Fruit fly (Drosophila melanogaster) whole organism, prepupa: ENCODE results near the gene CG17751.

ENCODE experiments used
- Blimp-1 ChIP-seq: fragments of 200-800 bp; sonication (Bioruptor generic); optimal IDR thresholded peaks from 3 replicates; lab custom pipeline; 2017; ENCODE audit warnings: missing biosample characterization, missing genetic modification characterization, mild to moderate bottlenecking, moderate library complexity, missing genetic modification reagents
- CG10631 ChIP-seq: fragments of 200-800 bp; sonication (Bioruptor generic); optimal IDR thresholded peaks from 2 replicates; lab custom pipeline; 2016; ENCODE audit warnings: missing biosample characterization, missing genetic modification characterization
- CG10669 ChIP-seq: fragments of 200-800 bp; sonication (Bioruptor generic); optimal IDR thresholded peaks from 3 replicates; lab custom pipeline; 2018; ENCODE audit warnings: missing biosample characterization, mild to moderate bottlenecking, missing genetic modification characterization, moderate library complexity
- CG11294 ChIP-seq: fragments of 200-800 bp; sonication (Bioruptor generic); IDR thresholded peaks from 2 replicates; pipeline ENCODE4 v1.3.6; 2022; ENCODE audit warnings: missing biosample characterization, missing genetic modification characterization
- CG11902 ChIP-seq: fragments of 200-800 bp; sonication (Bioruptor generic); optimal IDR thresholded peaks from 3 replicates; lab custom pipeline; 2016; ENCODE audit warnings: missing biosample characterization, missing genetic modification characterization
- CG15336 ChIP-seq: fragments of 200-800 bp; sonication (Bioruptor generic); IDR thresholded peaks from 2 replicates; pipeline ENCODE4 v1.3.6; 2022; ENCODE audit warnings: missing biosample characterization, missing genetic modification characterization
- CG1621 ChIP-seq: fragments of 200-800 bp; sonication (Bioruptor generic); optimal IDR thresholded peaks from 3 replicates; lab custom pipeline; 2018; ENCODE audit warnings: missing biosample characterization, mild to moderate bottlenecking, missing genetic modification characterization
- CG3032 ChIP-seq: fragments of 200-800 bp; optimal IDR thresholded peaks from 2 replicates; lab custom pipeline; 2019; ENCODE audit warnings: missing biosample characterization, mild to moderate bottlenecking, missing genetic modification characterization, moderate library complexity
- CG32006 ChIP-seq: fragments of 200-800 bp; sonication (Bioruptor generic); optimal IDR thresholded peaks from 3 replicates; lab custom pipeline; 2017; ENCODE audit warnings: missing biosample characterization, mild to moderate bottlenecking, missing genetic modification characterization
- CG34406 ChIP-seq: fragments of 200-800 bp; sonication (Bioruptor generic); optimal IDR thresholded peaks from 3 replicates; lab custom pipeline; 2016; ENCODE audit warnings: missing biosample characterization, missing genetic modification characterization
- CG4318 ChIP-seq: fragments of 200-800 bp; sonication (Bioruptor generic); optimal IDR thresholded peaks from 3 replicates; lab custom pipeline; 2017; ENCODE audit warnings: missing biosample characterization, mild to moderate bottlenecking, missing genetic modification characterization
- CG6163 ChIP-seq: fragments of 200-800 bp; sonication (Bioruptor generic); IDR thresholded peaks from 3 replicates; pipeline ENCODE4 v1.3.6; 2022; ENCODE audit warnings: missing biosample characterization, missing genetic modification characterization
- CG6276 ChIP-seq: fragments of 200-800 bp; sonication (Bioruptor generic); optimal IDR thresholded peaks from 2 replicates; lab custom pipeline; 2017; ENCODE audit warnings: missing biosample characterization, mild to moderate bottlenecking, missing genetic modification characterization
- CG6808 ChIP-seq: fragments of 200-800 bp; sonication (Bioruptor generic); optimal IDR thresholded peaks from 3 replicates; lab custom pipeline; 2017; ENCODE audit warnings: missing biosample characterization, missing genetic modification characterization, mild to moderate bottlenecking, moderate library complexity, missing genetic modification reagents
- CG6854 ChIP-seq: fragments of 200-800 bp; sonication (Bioruptor generic); optimal IDR thresholded peaks from 2 replicates; lab custom pipeline; 2017; ENCODE audit warnings: missing biosample characterization, mild to moderate bottlenecking, missing genetic modification characterization
- CG9139 ChIP-seq: fragments of 200-800 bp; sonication (Bioruptor generic); optimal IDR thresholded peaks from 3 replicates; lab custom pipeline; 2017; ENCODE audit warnings: missing biosample characterization, mild to moderate bottlenecking, missing genetic modification characterization
- Eip75B ChIP-seq: fragments of 200-800 bp; sonication (Bioruptor generic); optimal IDR thresholded peaks from 3 replicates; lab custom pipeline; 2016; ENCODE audit warnings: missing biosample characterization, missing genetic modification characterization
- Eip78C ChIP-seq: fragments of 200-800 bp; sonication (Bioruptor generic); peaks from one replicate; lab custom pipeline; 2016; ENCODE audit warnings: missing biosample characterization, missing genetic modification characterization
- Eip93F ChIP-seq: fragments of 200-800 bp; sonication (Bioruptor generic); optimal IDR thresholded peaks from 2 replicates; lab custom pipeline; 2016; ENCODE audit warnings: missing biosample characterization, mild to moderate bottlenecking, missing genetic modification characterization
- Ets21C ChIP-seq: fragments of 200-800 bp; sonication (Bioruptor generic); optimal IDR thresholded peaks from 3 replicates; lab custom pipeline; 2016; ENCODE audit warnings: missing biosample characterization, missing genetic modification characterization
- Ets96B ChIP-seq: fragments of 200-800 bp; optimal IDR thresholded peaks from 2 replicates; lab custom pipeline; 2019; ENCODE audit warnings: missing biosample characterization, mild to moderate bottlenecking, missing genetic modification characterization, moderate library complexity
- Lpt ChIP-seq: fragments of 200-800 bp; sonication (Bioruptor generic); optimal IDR thresholded peaks from 3 replicates; lab custom pipeline; 2016; ENCODE audit warnings: missing biosample characterization, missing genetic modification characterization
- Met ChIP-seq: fragments of 200-800 bp; sonication (Bioruptor generic); optimal IDR thresholded peaks from 3 replicates; lab custom pipeline; 2016; ENCODE audit warnings: missing biosample characterization, missing genetic modification characterization
- Smox ChIP-seq: fragments of 200-800 bp; sonication (Bioruptor generic); optimal IDR thresholded peaks from 3 replicates; lab custom pipeline; 2016; ENCODE audit warnings: missing biosample characterization, missing genetic modification characterization
- Sox102F ChIP-seq: fragments of 200-800 bp; sonication (Bioruptor generic); optimal IDR thresholded peaks from 2 replicates; lab custom pipeline; 2016; ENCODE audit warnings: missing biosample characterization, mild to moderate bottlenecking, missing genetic modification characterization
- Sox14 ChIP-seq: fragments of 200-800 bp; sonication (Bioruptor generic); optimal IDR thresholded peaks from 3 replicates; lab custom pipeline; 2016; ENCODE audit warnings: missing biosample characterization, missing genetic modification characterization
- achi ChIP-seq: fragments of 200-800 bp; sonication (Bioruptor generic); optimal IDR thresholded peaks from 3 replicates; lab custom pipeline; 2016; ENCODE audit warnings: missing biosample characterization, missing genetic modification characterization
- acj6 ChIP-seq: fragments of 200-800 bp; sonication (Bioruptor generic); optimal IDR thresholded peaks from 3 replicates; lab custom pipeline; 2016; ENCODE audit warnings: missing biosample characterization, missing genetic modification characterization
- cyc ChIP-seq: fragments of 200-800 bp; sonication (Bioruptor generic); optimal IDR thresholded peaks from 3 replicates; lab custom pipeline; 2016; ENCODE audit warnings: missing biosample characterization, missing genetic modification characterization
- fd59A ChIP-seq: fragments of 200-800 bp; sonication (Bioruptor generic); optimal IDR thresholded peaks from 2 replicates; lab custom pipeline; 2017; ENCODE audit warnings: missing biosample characterization, mild to moderate bottlenecking, missing genetic modification characterization, missing genetic modification reagents
- fkh ChIP-seq: fragments of 200-800 bp; sonication (Bioruptor generic); optimal IDR thresholded peaks from 3 replicates; lab custom pipeline; 2017; ENCODE audit warnings: missing biosample characterization, mild to moderate bottlenecking, missing genetic modification characterization, moderate library complexity
- lz ChIP-seq: fragments of 200-800 bp; sonication (Bioruptor generic); optimal IDR thresholded peaks from 3 replicates; lab custom pipeline; 2016; ENCODE audit warnings: missing biosample characterization, missing genetic modification characterization
- net ChIP-seq: fragments of 200-800 bp; sonication (Bioruptor generic); optimal IDR thresholded peaks from 3 replicates; lab custom pipeline; 2016; ENCODE audit warnings: missing biosample characterization, missing genetic modification characterization
- pdm3 ChIP-seq: fragments of 200-800 bp; sonication (Bioruptor generic); optimal IDR thresholded peaks from 3 replicates; lab custom pipeline; 2016; ENCODE audit warnings: missing biosample characterization, missing genetic modification characterization
- salr ChIP-seq, 2 experiments: fragments of 200-800 bp; sonication (Bioruptor generic); optimal IDR thresholded peaks; 3 replicates each; lab custom pipeline; 2016 to 2018; ENCODE audit warnings: missing biosample characterization in 2 of 2, missing genetic modification characterization in 2 of 2, mild to moderate bottlenecking in 1 of 2
- spab ChIP-seq: fragments of 200-800 bp; sonication (Bioruptor generic); optimal IDR thresholded peaks from 2 replicates; lab custom pipeline; 2017; ENCODE audit warnings: missing biosample characterization, mild to moderate bottlenecking, missing genetic modification characterization, missing genetic modification reagents
- svp ChIP-seq: fragments of 200-800 bp; sonication (Bioruptor generic); peaks from one replicate; lab custom pipeline; 2016; ENCODE audit warnings: missing biosample characterization, missing genetic modification characterization

The CG17751 gene

DNA sequence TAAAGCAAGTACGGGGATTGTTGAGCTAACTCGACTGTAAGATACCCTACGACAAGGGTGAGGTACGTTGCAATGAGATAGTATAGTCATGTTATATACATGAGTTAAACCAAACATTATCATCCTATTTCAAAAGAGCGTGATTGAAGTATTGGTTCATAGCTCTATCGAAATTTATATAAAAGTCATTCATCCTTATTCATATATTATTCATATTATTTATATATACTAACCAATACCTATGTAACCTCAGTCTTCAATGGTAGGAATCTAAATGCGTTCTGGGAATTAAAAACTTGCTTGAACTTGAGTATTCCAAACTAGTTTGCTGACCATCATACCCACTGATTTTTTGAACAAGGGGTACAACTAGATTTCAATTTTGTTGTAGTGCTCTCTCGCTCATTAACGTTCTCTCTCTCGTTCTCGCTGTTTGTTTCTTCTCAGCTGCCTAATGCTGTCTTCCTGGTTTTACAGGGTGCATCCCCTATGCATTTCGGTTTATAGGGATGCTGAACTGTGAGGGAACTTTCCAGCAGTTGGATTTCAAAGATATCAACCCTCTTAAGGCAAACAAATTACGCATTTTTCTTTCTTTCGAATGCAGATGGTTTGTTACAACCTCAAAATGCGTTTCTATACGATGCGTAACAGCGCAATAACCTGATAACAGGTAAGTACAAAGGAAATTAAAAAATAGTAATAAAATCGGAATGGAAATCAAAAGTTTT, 20.9 kb downstream of the CG17751 start (continued):
- TF ChIP-seq Blimp-1 (GFP tag; lab: Kevin White, UChicago) (no peak), CG34406 (GFP tag; lab: Kevin White, UChicago) (no peak), lz (GFP tag; lab: Kevin White, UChicago) (no peak), CG6276 (GFP tag; lab: Kevin White, UChicago) (peak; percentile 18), Eip93F (GFP tag; lab: Kevin White, UChicago) (no peak), CG11294 (GFP tag; lab: Robert Waterston, UW) (no peak), acj6 (GFP tag; lab: Kevin White, UChicago) (no peak), Eip75B (GFP tag; lab: Kevin White, UChicago) (no peak), Lpt (GFP tag; lab: Kevin White, UChicago) (no peak), CG11902 (GFP tag; lab: Kevin White, UChicago) (no peak), fkh (GFP tag; lab: Kevin White, UChicago) (no peak), CG32006 (GFP tag; lab: Kevin White, UChicago) (peak; percentile 40), CG15336 (GFP tag; lab: Robert Waterston, UW) (0 out of 2 replicates have a peak, but pooled peaks have one; percentile 15), pdm3 (GFP tag; lab: Kevin White, UChicago) (no peak), CG4318 (GFP tag; lab: Kevin White, UChicago) (no peak), CG10631 (GFP tag; lab: Kevin White, UChicago) (no peak), Ets96B (tag; lab: Kevin White, UChicago) (peak; percentile 15), CG9139 (no peak), achi (no peak), Met (GFP tag; lab: Kevin White, UChicago) (no peak), CG3032 (tag; lab: Kevin White, UChicago) (peak; percentile 1), Sox14 (no peak), fd59A (GFP tag; lab: Kevin White, UChicago) (no peak), Ets21C (GFP tag; lab: Kevin White, UChicago) (no peak), CG1621 (no peak), Smox (GFP tag; lab: Kevin White, UChicago) (no peak), svp (GFP tag; lab: Kevin White, UChicago) (no peak), cyc (GFP tag; lab: Kevin White, UChicago) (no peak), CG10669 (GFP tag; lab: Kevin White, UChicago) (no peak), Sox102F (GFP tag; lab: Kevin White, UChicago) (no peak), CG6854 (GFP tag; lab: Kevin White, UChicago) (no peak), salr (GFP tag; optimal IDR thresholded peaks at IDR 0.05; lab: Kevin White, UChicago) (peak in 1 of 2 experiments; percentile 2), CG6808 (no peak), net (GFP tag; lab: Kevin White, UChicago) (no peak)

DNA sequence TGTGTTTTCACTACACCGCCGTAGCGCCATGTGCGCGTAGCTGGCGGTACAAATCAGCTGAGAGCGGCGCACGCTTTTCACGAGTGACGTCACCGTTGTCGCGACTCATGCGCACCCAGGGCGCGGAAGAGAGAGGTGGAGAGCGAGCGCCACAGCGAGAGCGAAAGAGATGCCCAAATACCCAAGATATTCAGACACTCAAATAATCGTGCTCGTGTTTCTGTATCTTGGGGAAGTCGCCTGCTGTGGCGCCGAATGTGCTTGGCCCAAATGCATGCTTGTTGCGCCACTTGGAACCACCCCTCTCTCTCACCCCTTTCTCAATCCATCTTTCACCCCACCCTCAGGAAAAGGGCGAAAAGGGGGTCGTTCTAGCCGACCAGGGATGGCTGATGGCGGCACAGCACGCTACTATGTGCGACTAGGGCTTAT, 25.6 kb downstream of the CG17751 start, which contains the start of gene CG6231:
Gene CG6231, minus strand, starts transcription at position 34 of the 432 bp plus-strand sequence.
- TF ChIP-seq CG6163 (GFP tag; lab: Robert Waterston, UW) = peak; percentile 44; the same call in 1 of the 3 replicates
- TF ChIP-seq fkh (GFP tag; lab: Kevin White, UChicago) = no peak
- TF ChIP-seq Met (GFP tag; lab: Kevin White, UChicago) = no peak
- TF ChIP-seq spab (GFP tag; lab: Kevin White, UChicago) = no peak
- TF ChIP-seq Eip78C (GFP tag; lab: Kevin White, UChicago) = peak; percentile 26
- TF ChIP-seq CG15336 (GFP tag; lab: Robert Waterston, UW) = peak; percentile 29; the same call in 1 of the 2 replicates

DNA sequence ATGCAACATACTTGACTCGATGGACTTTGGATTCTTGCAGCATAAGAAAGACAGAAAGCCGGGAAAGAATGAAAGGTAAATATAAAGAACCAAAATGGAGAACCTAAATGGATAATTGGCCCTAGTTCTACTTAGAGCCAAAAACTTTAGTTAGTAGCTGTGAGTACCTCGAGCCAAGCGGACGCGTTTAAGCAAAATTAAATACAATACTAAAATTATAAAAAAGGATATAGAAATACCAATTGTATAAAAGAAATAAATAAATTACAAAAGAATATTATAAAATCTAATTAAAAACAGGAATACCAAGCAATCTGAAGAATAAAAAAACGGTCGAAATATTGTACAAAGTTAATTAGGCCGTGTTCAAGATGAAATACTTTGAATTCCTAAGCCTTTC, 27.6 kb downstream of the CG17751 start, which contains the start of gene CG34138:
Gene CG34138, plus strand, starts transcription at position 301 of the 400 bp plus-strand sequence.
- TF ChIP-seq svp (GFP tag; lab: Kevin White, UChicago) = no peak
- TF ChIP-seq, all 60 proteins: peak for 0
